Worm (Caenorhabditis elegans): ENCODE results near the gene C31C9.6.

DNA sequence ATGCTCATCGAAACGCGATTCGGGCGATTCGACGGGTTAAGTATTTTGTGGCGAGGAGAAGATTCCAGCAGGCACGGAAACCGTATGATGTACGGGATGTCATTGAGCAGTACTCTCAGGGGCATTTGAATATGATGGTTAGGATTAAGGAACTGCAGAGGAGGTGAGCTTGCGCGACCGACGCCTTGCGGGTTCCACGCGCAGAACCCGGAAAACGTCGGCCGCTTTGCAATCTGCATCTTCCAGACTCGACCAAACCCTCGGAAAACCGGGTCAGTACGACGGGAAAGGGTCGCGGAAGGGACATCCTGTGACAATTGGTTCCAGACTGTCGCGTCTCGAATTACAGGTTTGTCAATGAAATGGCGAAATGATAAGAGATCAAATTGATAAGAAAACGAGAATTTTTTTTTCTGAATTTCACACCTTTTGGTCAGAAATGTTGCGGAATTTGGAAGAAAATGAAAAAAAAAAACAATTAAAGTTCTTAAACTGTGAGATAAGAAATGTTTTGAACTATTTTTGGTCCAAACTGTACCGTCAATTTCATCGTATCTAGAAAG lies 49.7 kb upstream of the C31C9.6 start:
- no peak for TF ChIP-seq ceh-18 (tag; optimal IDR thresholded peaks at IDR 0.05)
- no peak for TF ChIP-seq pha-4 (tag; optimal IDR thresholded peaks at IDR 0.05)
- TF ChIP-seq hlh-13 (GFP tag; optimal IDR thresholded peaks at IDR 0.05): no peak
- no peak for TF ChIP-seq fkh-10 (GFP tag; optimal IDR thresholded peaks at IDR 0.05)
- no peak for TF ChIP-seq nfya-1 (tag; optimal IDR thresholded peaks at IDR 0.05)
- TF ChIP-seq hlh-15 (tag; optimal IDR thresholded peaks at IDR 0.05): no peak
- TF ChIP-seq ets-4 (tag; optimal IDR thresholded peaks at IDR 0.05): no peak
- no peak for TF ChIP-seq ceh-9 (tag; optimal IDR thresholded peaks at IDR 0.05)

Data from whole organism, late embryonic.